Fruit fly (Drosophila melanogaster): Measurements from ENCODE around the gene CG13010.
A peak's percentile ranks its signal among the peaks of the same experiment; 100 is the strongest.

CG13010 gene

dm6 chrX:16691440-16691839 is 12.7 kb upstream of the CG13010 start:
- TF ChIP-seq CG8281 (tag; optimal IDR thresholded peaks at IDR 0.05): peak; percentile 36
- TF ChIP-seq Ets65A (GFP tag): peak; percentile 97
- peak; percentile 43; the same call in 1 of the 2 replicates for TF ChIP-seq dan (GFP tag; IDR thresholded peaks at IDR 0.05)
- TF ChIP-seq lbe (GFP tag; optimal IDR thresholded peaks at IDR 0.05): no peak
- peak; percentile 84 for TF ChIP-seq CG4707 (GFP tag; optimal IDR thresholded peaks at IDR 0.05)
- peak; percentile 72; the same call in 1 of the 2 replicates for TF ChIP-seq klu (GFP tag; IDR thresholded peaks at IDR 0.05)
- peak; percentile 63 for TF ChIP-seq slou (GFP tag; optimal IDR thresholded peaks at IDR 0.05)
- TF ChIP-seq Hr39 (optimal IDR thresholded peaks at IDR 0.05): no peak
- TF ChIP-seq unpg (GFP tag; optimal IDR thresholded peaks at IDR 0.05): peak; percentile 91
- TF ChIP-seq CG5953 (GFP tag; IDR thresholded peaks at IDR 0.05): peak; percentile 82
- peak; percentile 84 for TF ChIP-seq phol (tag; optimal IDR thresholded peaks at IDR 0.05)
- TF ChIP-seq so (GFP tag; IDR thresholded peaks at IDR 0.05): peak; percentile 86
- peak; percentile 81 for TF ChIP-seq CG7786 (GFP tag; optimal IDR thresholded peaks at IDR 0.05)
- TF ChIP-seq Chrac-16 (GFP tag; optimal IDR thresholded peaks at IDR 0.05): peak; percentile 86
- TF ChIP-seq CG1602 (GFP tag; optimal IDR thresholded peaks at IDR 0.05): peak; percentile 76
- no peak for TF ChIP-seq CG7745 (tag; optimal IDR thresholded peaks at IDR 0.05)
- peak; percentile 89 for TF ChIP-seq CG18262 (tag; optimal IDR thresholded peaks at IDR 0.05)
- no peak for TF ChIP-seq pros (GFP tag; optimal IDR thresholded peaks at IDR 0.05)
- peak; percentile 91 for TF ChIP-seq vvl (GFP tag; IDR thresholded peaks at IDR 0.05)
- TF ChIP-seq CTCF (GFP tag; optimal IDR thresholded peaks at IDR 0.05): peak; percentile 49
- TF ChIP-seq jing (GFP tag; optimal IDR thresholded peaks at IDR 0.05): peak; percentile 89
- peak; percentile 55 for TF ChIP-seq CG15011 (GFP tag; optimal IDR thresholded peaks at IDR 0.05)
- peak; percentile 87 for TF ChIP-seq ranshi (GFP tag; IDR thresholded peaks at IDR 0.05)
- peak; percentile 76 for TF ChIP-seq CG16815 (GFP tag; optimal IDR thresholded peaks at IDR 0.05)
- peak; percentile 70 for TF ChIP-seq tio (GFP tag; optimal IDR thresholded peaks at IDR 0.05)
- peak; percentile 89 for TF ChIP-seq CG17359 (tag; optimal IDR thresholded peaks at IDR 0.05)
- TF ChIP-seq CG6654 (GFP tag; optimal IDR thresholded peaks at IDR 0.05): peak; percentile 67
- peak; percentile 87 for TF ChIP-seq CG12391 (tag; optimal IDR thresholded peaks at IDR 0.05)
- peak; percentile 64 for TF ChIP-seq Myb (GFP tag; optimal IDR thresholded peaks at IDR 0.05)
- no peak for TF ChIP-seq hkb (optimal IDR thresholded peaks at IDR 0.05)
- TF ChIP-seq hkb (GFP tag; IDR thresholded peaks at IDR 0.05): peak; percentile 91
- peak; percentile 46 for TF ChIP-seq CG18011 (GFP tag; optimal IDR thresholded peaks at IDR 0.05)
- peak; percentile 76 for TF ChIP-seq lilli (GFP tag; optimal IDR thresholded peaks at IDR 0.05)
- peak; percentile 56 for TF ChIP-seq sqz (GFP tag; optimal IDR thresholded peaks at IDR 0.05)
- peak in 1 of 3 experiments; percentile 81 for TF ChIP-seq lola (GFP tag; optimal IDR thresholded peaks at IDR 0.05)
- peak; percentile 90 for TF ChIP-seq Oli (tag; optimal IDR thresholded peaks at IDR 0.05)
- peak; percentile 66 for TF ChIP-seq TFAM (GFP tag; optimal IDR thresholded peaks at IDR 0.05)
- peak; percentile 1 for TF ChIP-seq CG7928 (GFP tag; optimal IDR thresholded peaks at IDR 0.05)
- TF ChIP-seq tin (GFP tag; optimal IDR thresholded peaks at IDR 0.05): peak; percentile 85
- TF ChIP-seq CG9797 (GFP tag; optimal IDR thresholded peaks at IDR 0.05): no peak
- peak; percentile 63 for TF ChIP-seq gcm2 (GFP tag; optimal IDR thresholded peaks at IDR 0.05)
- no peak for TF ChIP-seq sc (optimal IDR thresholded peaks at IDR 0.05)
- TF ChIP-seq sc (GFP tag; optimal IDR thresholded peaks at IDR 0.05): peak; percentile 81
- TF ChIP-seq CG8089 (GFP tag; optimal IDR thresholded peaks at IDR 0.05): peak; percentile 74
- no peak for TF ChIP-seq unc-4 (GFP tag; IDR thresholded peaks at IDR 0.05; ENCODE audit: partially characterized antibody)
- TF ChIP-seq pan (optimal IDR thresholded peaks at IDR 0.05): no peak
- peak in 1 of 2 experiments; percentile 88 for TF ChIP-seq pan (GFP tag; optimal IDR thresholded peaks at IDR 0.05 in 1 of 2, IDR thresholded peaks at IDR 0.05 in 1 of 2)
- TF ChIP-seq schlank (tag; optimal IDR thresholded peaks at IDR 0.05): peak; percentile 37
- no peak for TF ChIP-seq sna (GFP tag; IDR thresholded peaks at IDR 0.05; ENCODE audit: partially characterized antibody)
- peak; percentile 88 for TF ChIP-seq CG1529 (GFP tag; optimal IDR thresholded peaks at IDR 0.05)
- TF ChIP-seq E2f1 (GFP tag; IDR thresholded peaks at IDR 0.05): peak; percentile 87
- TF ChIP-seq CG4820 (GFP tag; optimal IDR thresholded peaks at IDR 0.05): peak; percentile 87
- peak; percentile 78 for TF ChIP-seq Rfx (GFP tag; IDR thresholded peaks at IDR 0.05)

Measured in whole organism, embryonic.